Fruit fly (Drosophila melanogaster) whole organism: Measurements from ENCODE around the gene xit.

Experiments
- CG8478 ChIP-seq: fragments of >200 bp; optimal IDR thresholded peaks from 2 replicates; lab custom pipeline; 2018; ENCODE audit warnings: inconsistent platforms
- Dll ChIP-seq: fragments of >200 bp; optimal IDR thresholded peaks from 2 replicates; lab custom pipeline; 2017
- EcR ChIP-seq, 2 experiments: fragments of >200 bp; optimal IDR thresholded peaks; 2 replicates each; lab custom pipeline; 2017; ENCODE audit warnings: missing biosample characterization in 2 of 2, missing genetic modification characterization in 2 of 2, missing genetic modification reagents in 2 of 2
- pan ChIP-seq: fragments of >200 bp; optimal IDR thresholded peaks from 2 replicates; lab custom pipeline; 2017
- psq ChIP-seq: fragments of >200 bp; optimal IDR thresholded peaks from 2 replicates; lab custom pipeline; 2017
- usp ChIP-seq: fragments of >200 bp; optimal IDR thresholded peaks from 2 replicates; lab custom pipeline; 2017; ENCODE audit warnings: missing biosample characterization, missing genetic modification characterization, mixed read lengths

- TF ChIP-seq Dll (lab: Kevin White, UChicago) = no peak
- TF ChIP-seq pan (lab: Kevin White, UChicago) = no peak
- no peak for TF ChIP-seq usp
- TF ChIP-seq psq (lab: Kevin White, UChicago) = no peak
- no peak for TF ChIP-seq EcR (GFP tag; optimal IDR thresholded peaks at IDR 0.05; lab: Kevin White, UChicago)
- TF ChIP-seq CG8478 (lab: Kevin White, UChicago) = no peak
Observed at dm6 chrX:6859756-6860412, 39.1 kb downstream of the xit start.
